Worm (Caenorhabditis elegans) whole organism, L2 larva: ENCODE measurements around the gene ZK354.9.

Experiments used
- nhr-10 ChIP-seq: sonication (generic microtip); optimal IDR thresholded peaks from 2 replicates; lab custom pipeline; 2017; ENCODE audit warnings: missing biosample characterization, missing genetic modification characterization
- nhr-21 ChIP-seq: fragments of 150-350 bp; optimal IDR thresholded peaks from 2 replicates; lab custom pipeline; 2014; ENCODE audit warnings: missing biosample characterization, missing genetic modification characterization
- nhr-237 ChIP-seq: fragments of 150-350 bp; optimal IDR thresholded peaks from 2 replicates; lab custom pipeline; 2014; ENCODE audit warnings: missing biosample characterization, missing genetic modification characterization

ce11 chrIV:5266474-5266873 is 41.5 kb downstream of the ZK354.9 start, which contains the start of gene F36H12.5:
- TF ChIP-seq nhr-10 (tag; lab: Kevin White, UChicago) (no peak), nhr-237 (tag; lab: Kevin White, UChicago) (no peak), nhr-21 (tag; lab: Kevin White, UChicago) (no peak)
